Fruit fly (Drosophila melanogaster) whole organism, embryonic: ENCODE results near the gene CG12017.

Experiments
- Adf1 ChIP-seq: fragments of 200-800 bp; sonication (Bioruptor generic); IDR thresholded peaks from 2 replicates; pipeline ENCODE4 v1.3.6; 2022; ENCODE audit warnings: missing biosample characterization, missing genetic modification characterization
- Bgb ChIP-seq: fragments of 200-800 bp; sonication (Bioruptor generic); IDR thresholded peaks from 2 replicates; pipeline ENCODE4 v1.3.6; 2022; ENCODE audit warnings: missing biosample characterization, missing genetic modification characterization; ENCODE audit not compliant: partially characterized antibody
- CG10147 ChIP-seq: fragments of 200-800 bp; sonication (Bioruptor generic); optimal IDR thresholded peaks from 2 replicates; lab custom pipeline; 2019; ENCODE audit warnings: missing biosample characterization, mild to moderate bottlenecking, missing genetic modification characterization, moderate library complexity
- CG10431 ChIP-seq: fragments of 200-800 bp; sonication (Bioruptor generic); optimal IDR thresholded peaks from 3 replicates; lab custom pipeline; 2018; ENCODE audit warnings: missing biosample characterization, mild to moderate bottlenecking, missing genetic modification characterization
- CG10959 ChIP-seq: fragments of 200-800 bp; sonication (Bioruptor generic); IDR thresholded peaks from 2 replicates; pipeline ENCODE4 v1.3.6; 2022; ENCODE audit warnings: missing biosample characterization, missing genetic modification characterization
- CG10979 ChIP-seq: fragments of 200-800 bp; sonication (Bioruptor generic); optimal IDR thresholded peaks from 2 replicates; lab custom pipeline; 2018; ENCODE audit warnings: missing biosample characterization, mild to moderate bottlenecking, missing genetic modification characterization, moderate library complexity
- CG12391 ChIP-seq: fragments of 200-800 bp; sonication (Bioruptor generic); optimal IDR thresholded peaks from 3 replicates; lab custom pipeline; 2018; ENCODE audit warnings: missing biosample characterization, mild to moderate bottlenecking, missing genetic modification characterization, moderate library complexity
- CG12942 ChIP-seq: fragments of 200-800 bp; sonication (Bioruptor generic); optimal IDR thresholded peaks from 3 replicates; lab custom pipeline; 2016; ENCODE audit warnings: missing biosample characterization, missing genetic modification characterization
- CG14667 ChIP-seq: fragments of 200-800 bp; sonication (Bioruptor generic); IDR thresholded peaks from 2 replicates; pipeline ENCODE4 v1.3.6; 2022; ENCODE audit warnings: missing biosample characterization, missing genetic modification characterization
- CG15269 ChIP-seq: fragments of 200-800 bp; sonication (Bioruptor generic); optimal IDR thresholded peaks from 2 replicates; lab custom pipeline; 2018; ENCODE audit warnings: missing biosample characterization, mild to moderate bottlenecking, missing genetic modification characterization, moderate library complexity
- CG18619 ChIP-seq: fragments of 200-800 bp; sonication (Bioruptor generic); optimal IDR thresholded peaks from 3 replicates; lab custom pipeline; 2017; ENCODE audit warnings: missing biosample characterization, mild to moderate bottlenecking, missing genetic modification characterization
- CG32767 ChIP-seq: fragments of 200-800 bp; sonication (Bioruptor generic); IDR thresholded peaks from 2 replicates; pipeline ENCODE4 v1.3.6; 2022; ENCODE audit warnings: missing biosample characterization, missing genetic modification characterization
- CG33557 ChIP-seq: fragments of 200-800 bp; sonication (Bioruptor generic); optimal IDR thresholded peaks from 2 replicates; lab custom pipeline; 2019; ENCODE audit warnings: missing biosample characterization, mild to moderate bottlenecking, missing genetic modification characterization, moderate library complexity
- CG3726 ChIP-seq: fragments of 200-800 bp; sonication (Bioruptor generic); IDR thresholded peaks from 3 replicates; pipeline ENCODE4, ENCODE4 v1.3.6; 2022; ENCODE audit warnings: missing biosample characterization, missing genetic modification characterization
- CG42726 ChIP-seq: fragments of 200-800 bp; sonication (Bioruptor generic); IDR thresholded peaks from 2 replicates; pipeline ENCODE4 v1.3.6; 2022; ENCODE audit warnings: missing biosample characterization, missing genetic modification characterization; ENCODE audit not compliant: partially characterized antibody
- CG6654 ChIP-seq: fragments of 200-800 bp; sonication (Bioruptor generic); optimal IDR thresholded peaks from 2 replicates; lab custom pipeline; 2017; ENCODE audit warnings: missing biosample characterization, mild to moderate bottlenecking, missing genetic modification characterization
- CG7745 ChIP-seq: fragments of 200-800 bp; sonication (Bioruptor generic); optimal IDR thresholded peaks from 2 replicates; lab custom pipeline; 2018; ENCODE audit warnings: missing biosample characterization, mild to moderate bottlenecking, missing genetic modification characterization, moderate library complexity
- CG9797 ChIP-seq: fragments of 200-800 bp; sonication (Bioruptor generic); optimal IDR thresholded peaks from 3 replicates; lab custom pipeline; 2018; ENCODE audit warnings: missing biosample characterization, mild to moderate bottlenecking, missing genetic modification characterization
- D ChIP-seq, 2 experiments: fragments of 200-800 bp in 1 of 2; fragments of >200 bp in 1 of 2; sonication (Bioruptor generic) in 1 of 2; optimal IDR thresholded peaks; 2 replicates in 1 of 2; 3 replicates in 1 of 2; lab custom pipeline; 2017; ENCODE audit warnings: mild to moderate bottlenecking in 1 of 2, missing biosample characterization in 1 of 2, missing genetic modification characterization in 1 of 2, missing genetic modification reagents in 1 of 2
- Dref ChIP-seq: fragments of 200-800 bp; sonication (Bioruptor generic); IDR thresholded peaks from 2 replicates; pipeline ENCODE4 v1.3.6; 2022; ENCODE audit warnings: missing biosample characterization, missing genetic modification characterization
- E2f1 ChIP-seq: fragments of 200-800 bp; sonication (Bioruptor generic); IDR thresholded peaks from 2 replicates; pipeline ENCODE4 v1.3.6; 2022; ENCODE audit warnings: missing biosample characterization, missing genetic modification characterization
- ERR ChIP-seq: fragments of 200-800 bp; sonication (Bioruptor generic); optimal IDR thresholded peaks from 2 replicates; lab custom pipeline; 2016; ENCODE audit warnings: missing biosample characterization, missing genetic modification characterization
- HLH3B ChIP-seq: fragments of 200-800 bp; sonication (Bioruptor generic); IDR thresholded peaks from 2 replicates; pipeline ENCODE4 v1.3.6; 2022; ENCODE audit warnings: missing biosample characterization, missing genetic modification characterization
- Kr ChIP-seq: fragments of 200-800 bp; sonication (Bioruptor generic); optimal IDR thresholded peaks from 2 replicates; lab custom pipeline; 2017; ENCODE audit warnings: missing biosample characterization, mild to moderate bottlenecking, missing genetic modification characterization
- Lim3 ChIP-seq: fragments of 200-800 bp; sonication (Bioruptor generic); IDR thresholded peaks from 2 replicates; pipeline ENCODE4 v1.3.6; 2022; ENCODE audit warnings: missing biosample characterization, missing genetic modification characterization
- MESR4 ChIP-seq: fragments of 200-800 bp; sonication (Bioruptor generic); optimal IDR thresholded peaks from 2 replicates; lab custom pipeline; 2018; ENCODE audit warnings: missing biosample characterization, mild to moderate bottlenecking, missing genetic modification characterization, moderate library complexity
- NC2β ChIP-seq: fragments of 200-800 bp; sonication (Bioruptor generic); optimal IDR thresholded peaks from 2 replicates; lab custom pipeline; 2016; ENCODE audit warnings: missing biosample characterization, missing genetic modification characterization
- Oli ChIP-seq: fragments of 200-800 bp; sonication (Bioruptor generic); optimal IDR thresholded peaks from 2 replicates; lab custom pipeline; 2018; ENCODE audit warnings: missing biosample characterization, mild to moderate bottlenecking, missing genetic modification characterization, moderate library complexity
- Sox100B ChIP-seq: fragments of 200-800 bp; sonication (Bioruptor generic); optimal IDR thresholded peaks from 3 replicates; lab custom pipeline; 2018; ENCODE audit warnings: missing biosample characterization, mild to moderate bottlenecking, missing genetic modification characterization
- Usf ChIP-seq: fragments of 200-800 bp; sonication (Bioruptor generic); optimal IDR thresholded peaks from 2 replicates; lab custom pipeline; 2017; ENCODE audit warnings: missing genotype, missing biosample characterization, missing genetic modification characterization
- Vsx1 ChIP-seq: fragments of 200-800 bp; sonication (Bioruptor generic); optimal IDR thresholded peaks from 2 replicates; lab custom pipeline; 2017; ENCODE audit warnings: missing biosample characterization, mild to moderate bottlenecking, missing genetic modification characterization, missing genetic modification reagents
- amos ChIP-seq: fragments of 200-800 bp; sonication (Bioruptor generic); IDR thresholded peaks from 2 replicates; pipeline ENCODE4 v1.3.6; 2022; ENCODE audit warnings: missing biosample characterization, missing genetic modification characterization; ENCODE audit not compliant: partially characterized antibody
- bcd ChIP-seq: fragments of 200-800 bp; sonication (Bioruptor generic); optimal IDR thresholded peaks from 2 replicates; lab custom pipeline; 2017; ENCODE audit warnings: missing biosample characterization, mild to moderate bottlenecking, missing genetic modification characterization
- bsh ChIP-seq, 2 experiments: fragments of 200-800 bp; sonication (Bioruptor generic); optimal IDR thresholded peaks; 2 replicates each; lab custom pipeline; 2017 to 2018; ENCODE audit warnings: mild to moderate bottlenecking in 2 of 2, missing biosample characterization in 2 of 2, missing genetic modification characterization in 2 of 2, moderate library complexity in 1 of 2
- cad ChIP-seq: fragments of >200 bp; optimal IDR thresholded peaks from 2 replicates; lab custom pipeline; 2017; ENCODE audit warnings: missing biosample characterization, missing genetic modification characterization
- cas ChIP-seq: fragments of 200-800 bp; sonication (Bioruptor generic); IDR thresholded peaks from 2 replicates; pipeline ENCODE4 v1.3.6; 2022; ENCODE audit warnings: missing biosample characterization, missing genetic modification characterization
- crc ChIP-seq: fragments of 200-800 bp; sonication (Bioruptor generic); optimal IDR thresholded peaks from 2 replicates; lab custom pipeline; 2016; ENCODE audit warnings: missing biosample characterization, missing genetic modification characterization
- dan ChIP-seq: fragments of 200-800 bp; sonication (Bioruptor generic); IDR thresholded peaks from 2 replicates; pipeline ENCODE4 v1.3.6; 2022; ENCODE audit warnings: missing biosample characterization, missing genetic modification characterization
- dati ChIP-seq: fragments of 200-800 bp; sonication (Bioruptor generic); IDR thresholded peaks from 2 replicates; pipeline ENCODE4 v1.3.6; 2022; ENCODE audit warnings: missing biosample characterization, missing genetic modification characterization
- gce ChIP-seq: fragments of 200-800 bp; sonication (Bioruptor generic); IDR thresholded peaks from 3 replicates; pipeline ENCODE4 v1.3.6; 2022; ENCODE audit warnings: missing biosample characterization, missing genetic modification characterization
- hbn ChIP-seq: fragments of 200-800 bp; sonication (Bioruptor generic); IDR thresholded peaks from 2 replicates; pipeline ENCODE4 v1.3.6; 2022; ENCODE audit warnings: missing biosample characterization, missing genetic modification characterization; ENCODE audit not compliant: partially characterized antibody
- lbe ChIP-seq: fragments of 200-800 bp; sonication (Bioruptor generic); optimal IDR thresholded peaks from 2 replicates; lab custom pipeline; 2016; ENCODE audit warnings: missing biosample characterization, mild to moderate bottlenecking, missing genetic modification characterization
- lilli ChIP-seq: fragments of 200-800 bp; sonication (Bioruptor generic); optimal IDR thresholded peaks from 3 replicates; lab custom pipeline; 2016; ENCODE audit warnings: missing biosample characterization, missing genetic modification characterization
- mirr ChIP-seq: fragments of 200-800 bp; sonication (Bioruptor generic); optimal IDR thresholded peaks from 3 replicates; lab custom pipeline; 2018; ENCODE audit warnings: missing biosample characterization, mild to moderate bottlenecking, missing genetic modification characterization
- nau ChIP-seq: fragments of 200-800 bp; sonication (Bioruptor generic); optimal IDR thresholded peaks from 3 replicates; lab custom pipeline; 2017; ENCODE audit warnings: missing biosample characterization, mild to moderate bottlenecking, missing genetic modification characterization, missing genetic modification reagents
- prd ChIP-seq, 3 experiments: fragments of >200 bp in 2 of 3; fragments of 200-800 bp in 1 of 3; sonication (Bioruptor generic) in 1 of 3; optimal IDR thresholded peaks in 2 of 3; IDR thresholded peaks in 1 of 3; 2 replicates in 2 of 3; 3 replicates in 1 of 3; pipeline versions ENCODE4 v1.3.6 to Lab custom; 2017 to 2022; ENCODE audit warnings: missing biosample characterization in 1 of 3, missing genetic modification characterization in 1 of 3
- psq ChIP-seq: fragments of 200-800 bp; sonication (Bioruptor generic); optimal IDR thresholded peaks from 2 replicates; lab custom pipeline; 2017; ENCODE audit warnings: missing biosample characterization, missing genetic modification characterization
- toy ChIP-seq: fragments of 200-800 bp; sonication (Bioruptor generic); IDR thresholded peaks from 2 replicates; pipeline ENCODE4 v1.3.6; 2022; ENCODE audit warnings: missing biosample characterization, missing genetic modification characterization
- zfh2 ChIP-seq: fragments of 200-800 bp; sonication (Bioruptor generic); optimal IDR thresholded peaks from 2 replicates; lab custom pipeline; 2016; ENCODE audit warnings: missing biosample characterization, missing genetic modification characterization

CG12017 gene

dm6 chr3L:3303087-3303526, 23.1 kb downstream of the CG12017 start, which contains the start of gene CG14968 (continued):
- TF ChIP-seq CG10147 (GFP tag; lab: Kevin White, UChicago) (peak; percentile 96), CG14667 (GFP tag; lab: Robert Waterston, UW) (peak; percentile 90), CG12942 (GFP tag; lab: Kevin White, UChicago) (peak; percentile 92), CG42726 (GFP tag; lab: Robert Waterston, UW) (no peak), CG32767 (peak; percentile 96), Kr (GFP tag; lab: Kevin White, UChicago) (no peak), Adf1 (GFP tag; lab: Robert Waterston, UW) (peak; percentile 84), zfh2 (peak; percentile 75), Bgb (GFP tag; lab: Robert Waterston, UW) (no peak), amos (GFP tag; lab: Robert Waterston, UW) (no peak), HLH3B (peak; percentile 96), nau (GFP tag; lab: Kevin White, UChicago) (peak; percentile 85), bcd (GFP tag; lab: Kevin White, UChicago) (peak; percentile 95), MESR4 (no peak), CG10979 (tag; lab: Kevin White, UChicago) (peak; percentile 88), dati (peak; percentile 90), psq (peak; percentile 76), bsh (GFP tag; optimal IDR thresholded peaks at IDR 0.05; lab: Kevin White, UChicago) (peak; percentile 70 to 95), Vsx1 (GFP tag; lab: Kevin White, UChicago) (peak; percentile 55), mirr (GFP tag; lab: Kevin White, UChicago) (peak; percentile 9), prd (optimal IDR thresholded peaks at IDR 0.05; lab: Kevin White, UChicago) (no peak), prd (GFP tag; IDR thresholded peaks at IDR 0.05; lab: Robert Waterston, UW) (peak; percentile 92), dan (peak; percentile 41; the same call in 1 of the 2 replicates), CG7745 (tag; lab: Kevin White, UChicago) (no peak), CG12391 (tag; lab: Kevin White, UChicago) (peak; percentile 96), lilli (GFP tag; lab: Kevin White, UChicago) (peak; percentile 91), Usf (peak; percentile 76), gce (GFP tag; lab: Robert Waterston, UW) (peak; percentile 92), hbn (no peak), CG18619 (GFP tag; lab: Kevin White, UChicago) (peak; percentile 91), crc (GFP tag; lab: Kevin White, UChicago) (peak; percentile 52), NC2β (GFP tag; lab: Kevin White, UChicago) (no peak), CG6654 (GFP tag; lab: Kevin White, UChicago) (peak; percentile 74), lbe (GFP tag; lab: Kevin White, UChicago) (peak; percentile 96), D (optimal IDR thresholded peaks at IDR 0.05; lab: Kevin White, UChicago) (no peak), D (GFP tag; optimal IDR thresholded peaks at IDR 0.05; lab: Kevin White, UChicago) (peak; percentile 81), Lim3 (GFP tag; lab: Robert Waterston, UW) (peak; percentile 83), toy (GFP tag; lab: Robert Waterston, UW) (peak; percentile 90), CG9797 (GFP tag; lab: Kevin White, UChicago) (no peak), cas (GFP tag; lab: Robert Waterston, UW) (peak; percentile 90), CG10959 (GFP tag; lab: Robert Waterston, UW) (peak; percentile 78), ERR (GFP tag; lab: Kevin White, UChicago) (peak; percentile 73), CG15269 (tag; lab: Kevin White, UChicago) (peak; percentile 97), Dref (peak; percentile 32; the same call in 1 of the 2 replicates), Oli (tag; lab: Kevin White, UChicago) (peak; percentile 93), CG33557 (GFP tag; lab: Kevin White, UChicago) (peak; percentile 69), Sox100B (GFP tag; lab: Kevin White, UChicago) (peak; percentile 86), CG10431 (GFP tag; lab: Kevin White, UChicago) (peak; percentile 54), E2f1 (GFP tag; lab: Robert Waterston, UW) (peak; percentile 95), cad (GFP tag; lab: Kevin White, UChicago) (no peak), CG3726 (GFP tag; lab: Robert Waterston, UW) (peak; percentile 87)
